Worm (Caenorhabditis elegans): ENCODE results near the gene ceh-82.

ce11 chrII:1719153-1719552, 12.9 kb upstream of the ceh-82 start, which contains the start of gene fbxb-48:
- TF ChIP-seq aly-2 (tag; optimal IDR thresholded peaks at IDR 0.05) (no peak), pag-3 (tag; optimal IDR thresholded peaks at IDR 0.05; ENCODE audit: borderline replicate concordance, insufficient read depth) (no peak), pqm-1 (tag; optimal IDR thresholded peaks at IDR 0.05) (no peak), sox-4 (tag; optimal IDR thresholded peaks at IDR 0.05) (no peak), nhr-76 (tag; optimal IDR thresholded peaks at IDR 0.05) (no peak), fos-1 (tag; optimal IDR thresholded peaks at IDR 0.05) (no peak), sptf-1 (tag; optimal IDR thresholded peaks at IDR 0.05) (no peak), blmp-1 (tag; optimal IDR thresholded peaks at IDR 0.05) (no peak), ceh-90 (tag; optimal IDR thresholded peaks at IDR 0.05) (no peak)

Measured in whole organism, L1 larva.